Worm (Caenorhabditis elegans): ENCODE data around the gene cyp-34A9.

ce11 chrV:3957608-3958007 lies 12.7 kb downstream of the cyp-34A9 start, which contains the start of gene cyp-34A5:
- no peak for TF ChIP-seq nhr-76 (tag; optimal IDR thresholded peaks at IDR 0.05)
- no peak for TF ChIP-seq unc-62 (GFP tag; optimal IDR thresholded peaks at IDR 0.05)

Data from whole organism, L3 larva.